Worm (Caenorhabditis elegans) whole organism, L3 larva: Measurements from ENCODE around the gene irld-50.

Source experiments
- daf-12 ChIP-seq: fragments of 150-350 bp; optimal IDR thresholded peaks from 2 replicates; lab custom pipeline; 2014; ENCODE audit warnings: missing biosample characterization, missing genetic modification reagents, missing genetic modification characterization
- elt-1 ChIP-seq: fragments of 150-350 bp; optimal IDR thresholded peaks from 2 replicates; lab custom pipeline; 2014; ENCODE audit warnings: missing biosample characterization, missing genetic modification characterization
- nfya-1 ChIP-seq: sonication (generic microtip); optimal IDR thresholded peaks from 2 replicates; lab custom pipeline; 2017; ENCODE audit warnings: missing genetic modification characterization, mild to moderate bottlenecking, missing compliant biosample characterization, antibody characterized with exemption, moderate library complexity; ENCODE audit not compliant: insufficient read depth
- unc-62 ChIP-seq: fragments of 150-350 bp; sonication (generic microtip); optimal IDR thresholded peaks from 4 replicates; lab custom pipeline; 2014; ENCODE audit warnings: missing biosample characterization, missing genetic modification reagents, missing genetic modification characterization
- ztf-11 ChIP-seq: fragments of 150-350 bp; optimal IDR thresholded peaks from 2 replicates; lab custom pipeline; 2014; ENCODE audit warnings: missing biosample characterization, missing genetic modification characterization

DNA sequence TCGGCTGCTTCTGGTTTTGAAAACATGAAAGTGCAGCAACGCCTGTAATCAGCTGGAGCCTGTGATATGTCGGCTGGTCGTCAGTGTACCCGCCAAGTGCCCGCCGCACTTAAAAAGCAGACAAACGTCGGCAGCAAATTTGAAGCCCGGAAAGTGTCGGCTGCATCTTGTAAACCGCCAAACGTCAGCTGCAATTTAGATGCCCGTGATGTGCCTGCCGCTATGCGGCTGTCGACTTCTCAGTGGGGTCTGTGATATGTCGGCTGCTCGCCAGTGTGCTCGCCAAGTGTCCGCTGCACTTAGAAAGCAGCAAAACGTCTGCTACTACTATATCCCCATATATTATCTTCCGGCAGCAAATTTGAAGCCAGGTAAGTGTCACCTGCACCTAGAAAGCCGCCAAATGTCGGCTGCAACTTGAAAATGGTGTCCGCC lies 43.3 kb upstream of the irld-50 start:
- no peak for TF ChIP-seq elt-1
- no peak for TF ChIP-seq ztf-11 (tag; lab: Kevin White, UChicago)
- TF ChIP-seq unc-62 = no peak
- no peak for TF ChIP-seq daf-12 (tag; lab: Kevin White, UChicago)
- TF ChIP-seq nfya-1 (tag; lab: Kevin White, UChicago) = no peak
